Fruit fly (Drosophila melanogaster) whole organism: ENCODE results near the gene baz.

Experiments
- CG8478 ChIP-seq: fragments of >200 bp; optimal IDR thresholded peaks from 2 replicates; lab custom pipeline; 2018; ENCODE audit warnings: inconsistent platforms
- Dll ChIP-seq: fragments of >200 bp; optimal IDR thresholded peaks from 2 replicates; lab custom pipeline; 2017
- EcR ChIP-seq, 2 experiments: fragments of >200 bp; optimal IDR thresholded peaks; 2 replicates each; lab custom pipeline; 2017; ENCODE audit warnings: missing biosample characterization in 2 of 2, missing genetic modification characterization in 2 of 2, missing genetic modification reagents in 2 of 2
- pan ChIP-seq: fragments of >200 bp; optimal IDR thresholded peaks from 2 replicates; lab custom pipeline; 2017
- psq ChIP-seq: fragments of >200 bp; optimal IDR thresholded peaks from 2 replicates; lab custom pipeline; 2017
- usp ChIP-seq: fragments of >200 bp; optimal IDR thresholded peaks from 2 replicates; lab custom pipeline; 2017; ENCODE audit warnings: missing biosample characterization, missing genetic modification characterization, mixed read lengths

The baz gene

dm6 chrX:17159819-17160218 is at the start of gene baz:
TSS of gene baz (plus strand) at chrX:17160006.
- no peak for TF ChIP-seq CG8478 (lab: Kevin White, UChicago)
- TF ChIP-seq Dll (lab: Kevin White, UChicago), result no peak
- TF ChIP-seq EcR (GFP tag; optimal IDR thresholded peaks at IDR 0.05; lab: Kevin White, UChicago), result no peak
- TF ChIP-seq usp (GFP tag; lab: Kevin White, UChicago), result no peak
- TF ChIP-seq psq (lab: Kevin White, UChicago), result no peak
- TF ChIP-seq pan (lab: Kevin White, UChicago), result no peak

- TF ChIP-seq psq (lab: Kevin White, UChicago) (no peak), pan (lab: Kevin White, UChicago) (no peak), Dll (lab: Kevin White, UChicago) (no peak), usp (GFP tag; lab: Kevin White, UChicago) (no peak), CG8478 (lab: Kevin White, UChicago) (no peak), EcR (GFP tag; optimal IDR thresholded peaks at IDR 0.05; lab: Kevin White, UChicago) (no peak)
Observed at dm6 chrX:17110556-17111177, 49.1 kb upstream of the baz start.

DNA sequence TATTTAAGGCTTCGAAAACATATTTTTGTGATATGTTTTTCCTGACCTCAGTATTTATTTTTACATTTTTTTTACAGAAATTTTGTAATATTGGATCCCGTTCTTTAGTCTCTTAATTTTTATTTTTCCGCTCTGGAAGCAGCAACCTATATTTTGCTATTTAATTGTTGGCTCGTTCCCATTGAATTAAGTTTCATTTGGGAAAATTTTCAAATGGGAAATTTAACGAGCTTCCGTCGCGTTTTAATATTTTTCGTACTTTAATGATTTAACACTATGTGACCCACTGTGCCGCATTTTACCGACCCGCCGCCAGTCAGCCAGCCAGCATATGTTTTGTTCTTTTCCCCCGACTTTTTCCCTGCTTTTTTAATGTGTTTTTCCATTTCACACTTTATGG is 48.5 kb upstream of the baz start:
- TF ChIP-seq pan (lab: Kevin White, UChicago) (no peak), usp (GFP tag; lab: Kevin White, UChicago) (no peak), EcR (GFP tag; optimal IDR thresholded peaks at IDR 0.05; lab: Kevin White, UChicago) (no peak), Dll (lab: Kevin White, UChicago) (no peak), psq (lab: Kevin White, UChicago) (no peak)

DNA sequence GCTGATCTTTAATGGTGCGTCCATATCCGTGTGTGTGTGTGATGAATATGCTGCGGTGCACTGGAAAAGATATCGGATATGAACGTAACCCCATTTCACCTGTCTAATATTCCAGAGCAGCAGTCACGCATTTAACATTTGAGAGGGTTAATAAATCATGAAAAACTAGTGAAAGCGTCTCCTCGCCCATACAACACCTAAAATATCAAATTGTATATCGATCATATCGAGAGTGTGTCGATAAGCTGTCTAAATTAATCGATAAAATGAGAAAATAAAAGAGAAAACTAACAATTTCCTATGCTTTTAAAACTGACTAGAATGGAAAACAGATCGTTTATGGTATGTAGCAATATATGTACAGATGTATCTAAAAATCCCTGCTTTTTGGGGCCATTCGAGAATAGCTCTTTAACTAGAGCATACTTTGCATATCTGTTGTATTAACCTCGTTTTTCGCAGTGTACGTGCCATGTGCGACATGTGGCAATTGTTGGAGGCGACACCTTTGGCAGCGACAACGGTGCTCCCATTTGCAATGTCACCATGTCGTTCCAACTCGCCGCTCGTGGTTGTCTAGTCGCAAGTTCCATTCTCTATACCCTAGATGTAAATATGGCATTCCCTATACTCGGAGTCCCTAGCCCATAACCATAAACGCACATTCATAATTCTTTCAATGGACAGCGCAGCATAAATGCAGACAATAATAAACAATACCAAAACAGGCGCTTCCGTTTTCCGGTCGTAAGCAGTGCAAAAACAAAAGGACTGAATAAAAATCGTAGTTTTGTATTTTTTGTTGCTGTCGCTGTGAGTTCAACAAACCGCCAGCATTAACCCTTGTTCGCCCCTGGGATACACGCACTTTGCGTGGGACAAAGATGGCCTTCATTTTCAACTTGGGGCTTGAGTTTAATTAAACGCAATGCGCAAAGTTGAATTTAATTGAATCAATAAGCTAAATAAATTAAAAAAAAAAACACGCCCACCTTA is 47.5 kb upstream of the baz start:
- peak in 1 of 2 experiments; percentile 66 for TF ChIP-seq EcR (GFP tag; optimal IDR thresholded peaks at IDR 0.05; lab: Kevin White, UChicago)
- TF ChIP-seq pan (lab: Kevin White, UChicago), result no peak

DNA sequence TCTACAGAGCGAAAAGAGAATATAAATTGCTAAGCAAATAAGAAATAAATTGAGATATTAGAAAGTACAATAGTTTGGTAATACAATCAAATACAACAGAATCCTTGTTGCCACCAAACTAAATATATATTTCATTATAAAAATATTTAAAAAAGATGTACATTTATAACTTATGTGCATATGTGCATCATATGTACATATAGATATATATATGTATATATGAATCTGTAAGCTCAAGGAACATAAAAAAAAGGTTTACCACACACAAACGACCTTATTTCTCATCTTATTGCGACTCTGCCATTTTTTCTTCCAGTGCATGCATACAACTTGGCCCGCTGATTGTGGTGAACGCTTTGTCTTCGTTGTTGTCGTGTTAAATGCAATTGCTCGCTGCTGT is 46.5 kb upstream of the baz start:
- TF ChIP-seq EcR (GFP tag; optimal IDR thresholded peaks at IDR 0.05; lab: Kevin White, UChicago) (no peak), CG8478 (lab: Kevin White, UChicago) (no peak), usp (GFP tag; lab: Kevin White, UChicago) (no peak), Dll (lab: Kevin White, UChicago) (no peak), psq (lab: Kevin White, UChicago) (no peak), pan (lab: Kevin White, UChicago) (no peak)

DNA sequence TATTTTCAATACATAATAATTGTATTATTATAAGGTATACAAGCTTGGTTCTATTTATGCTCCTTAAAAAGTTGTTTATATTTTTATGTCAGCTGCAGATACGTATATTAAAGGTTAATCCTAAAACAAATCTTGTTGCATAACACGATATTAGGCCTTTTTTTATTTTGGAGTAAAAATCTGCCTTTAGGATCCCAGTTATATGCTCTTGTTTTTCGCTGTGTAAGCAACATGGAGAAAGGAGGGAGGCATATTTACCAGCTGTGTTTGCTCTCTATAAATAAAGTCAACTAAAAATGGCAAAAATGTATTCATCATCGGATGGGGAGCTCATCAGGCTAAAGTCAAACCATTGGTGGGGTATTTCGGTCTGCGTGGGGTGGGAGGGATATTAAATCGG is 38.2 kb upstream of the baz start:
- TF ChIP-seq pan (lab: Kevin White, UChicago) (no peak), EcR (GFP tag; optimal IDR thresholded peaks at IDR 0.05; lab: Kevin White, UChicago) (no peak), usp (GFP tag; lab: Kevin White, UChicago) (no peak), Dll (lab: Kevin White, UChicago) (no peak), psq (lab: Kevin White, UChicago) (no peak)

DNA sequence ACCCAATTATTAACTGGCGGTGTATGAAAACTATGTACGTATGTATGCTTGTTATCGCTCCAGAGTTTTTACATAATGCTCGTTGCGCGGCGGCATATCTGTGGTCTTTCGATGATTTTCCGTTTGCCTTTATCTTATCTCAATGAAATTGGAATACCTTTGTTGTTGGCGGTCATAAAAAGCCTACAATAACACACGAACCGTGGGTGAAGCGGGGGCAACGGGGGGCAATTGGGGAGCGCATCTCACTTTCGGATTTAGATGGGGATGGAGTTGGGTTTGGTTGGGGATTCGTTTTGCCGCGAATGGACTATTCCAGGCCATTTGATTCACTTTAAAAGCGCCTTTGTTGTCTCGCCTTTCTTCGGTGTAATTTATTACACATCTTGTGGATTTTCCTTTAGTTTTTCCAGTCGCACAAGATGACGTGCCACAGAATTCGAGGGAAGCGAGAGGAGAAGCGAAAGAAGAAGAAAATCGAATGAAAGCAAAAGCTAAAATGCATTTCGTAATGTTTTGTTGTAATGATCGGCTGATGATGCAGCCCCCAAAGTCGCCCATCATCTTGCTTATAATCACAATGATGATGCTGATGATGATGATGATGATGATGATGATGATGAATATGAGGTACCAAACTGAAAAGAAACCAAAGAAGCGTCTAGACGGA is 37.2 kb upstream of the baz start:
- TF ChIP-seq CG8478 (lab: Kevin White, UChicago), result no peak
- TF ChIP-seq pan (lab: Kevin White, UChicago), result no peak
- TF ChIP-seq psq (lab: Kevin White, UChicago), result no peak
- no peak for TF ChIP-seq EcR (GFP tag; optimal IDR thresholded peaks at IDR 0.05; lab: Kevin White, UChicago)
- no peak for TF ChIP-seq usp (GFP tag; lab: Kevin White, UChicago)
- TF ChIP-seq Dll (lab: Kevin White, UChicago), result no peak

DNA sequence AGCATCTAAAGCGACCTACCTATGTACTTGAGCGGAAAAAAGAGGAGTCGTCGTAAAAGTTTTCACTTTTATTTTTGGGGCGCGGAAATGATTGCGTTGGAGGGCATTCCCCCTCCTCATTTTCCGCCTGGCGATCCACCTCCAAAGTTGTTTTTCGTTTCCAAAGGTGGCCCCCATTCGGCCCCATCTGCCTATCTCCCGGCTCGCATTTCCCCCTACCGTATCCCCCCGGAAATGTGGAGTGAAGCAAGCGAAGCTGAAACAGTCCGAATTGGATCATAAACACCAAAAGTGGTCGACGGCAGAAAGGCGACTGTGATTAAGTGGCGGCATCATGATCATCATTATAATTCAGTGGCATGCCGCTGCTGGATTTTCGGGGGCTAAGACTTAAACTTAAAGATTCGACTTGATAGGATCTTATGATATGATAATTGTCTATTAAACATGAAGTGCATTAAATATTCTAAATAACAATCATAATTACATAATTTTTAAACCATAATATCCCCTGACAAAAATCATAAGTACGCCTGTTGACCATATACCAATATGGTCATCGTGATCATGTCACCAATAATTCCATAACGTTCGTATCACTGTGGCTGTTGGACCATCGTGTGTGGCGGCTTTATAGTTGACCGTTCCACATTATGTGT is 36.1 kb upstream of the baz start:
- TF ChIP-seq usp (GFP tag; lab: Kevin White, UChicago), result no peak
- TF ChIP-seq Dll (lab: Kevin White, UChicago), result no peak
- TF ChIP-seq pan (lab: Kevin White, UChicago), result no peak
- no peak for TF ChIP-seq psq (lab: Kevin White, UChicago)
- TF ChIP-seq CG8478 (lab: Kevin White, UChicago), result no peak
- no peak for TF ChIP-seq EcR (GFP tag; optimal IDR thresholded peaks at IDR 0.05; lab: Kevin White, UChicago)

- TF ChIP-seq CG8478 (lab: Kevin White, UChicago), result no peak
- TF ChIP-seq Dll (lab: Kevin White, UChicago), result no peak
- no peak for TF ChIP-seq EcR (GFP tag; optimal IDR thresholded peaks at IDR 0.05; lab: Kevin White, UChicago)
- TF ChIP-seq pan (lab: Kevin White, UChicago), result no peak
Observed at dm6 chrX:17125017-17125821, 34.6 kb upstream of the baz start.
